Fruit fly (Drosophila melanogaster) S2 (cell line): ENCODE measurements around the gene jus.

Experiments used
- CG8478 ChIP-seq: fragments of >200 bp; optimal IDR thresholded peaks from 2 replicates; lab custom pipeline; 2018
- CTCF ChIP-seq, 2 experiments: fragments of >200 bp; optimal IDR thresholded peaks; 2 replicates each; lab custom pipeline; 2018

Gene jus

dm6 chr3R:29139767-29140755 is 54.7 kb downstream of the jus start:
- TF ChIP-seq CTCF (optimal IDR thresholded peaks at IDR 0.05; lab: Kevin White, UChicago) = no peak
- TF ChIP-seq CG8478 (lab: Kevin White, UChicago) = no peak

- TF ChIP-seq CG8478 (lab: Kevin White, UChicago) (no peak), CTCF (optimal IDR thresholded peaks at IDR 0.05; lab: Kevin White, UChicago) (no peak)
Measured at dm6 chr3R:29138961-29139527, 55.8 kb downstream of the jus start.

- no peak for TF ChIP-seq CTCF (optimal IDR thresholded peaks at IDR 0.05; lab: Kevin White, UChicago)
- TF ChIP-seq CG8478 (lab: Kevin White, UChicago) = no peak
Measured at dm6 chr3R:29138407-29138806, 56.4 kb downstream of the jus start, which contains the start of the genes Alg13 and superdeath. Alg13 (minus strand) TSS chr3R:29138573. superdeath (plus strand) TSS chr3R:29138662.

- TF ChIP-seq CG8478 (lab: Kevin White, UChicago) (no peak), CTCF (optimal IDR thresholded peaks at IDR 0.05; lab: Kevin White, UChicago) (peak in 1 of 2 experiments; percentile 31)
Measured at dm6 chr3R:29130902-29131621, 63.7 kb downstream of the jus start, which contains the start of the genes dgt6 and Vha100-1. dgt6 (minus strand) TSS chr3R:29130972. Vha100-1 (plus strand) TSS chr3R:29131193.

dm6 chr3R:29124128-29124527 is 70.7 kb downstream of the jus start:
- TF ChIP-seq CG8478 (lab: Kevin White, UChicago) (no peak), CTCF (optimal IDR thresholded peaks at IDR 0.05; lab: Kevin White, UChicago) (no peak)

dm6 chr3R:29122817-29123611 is 71.8 kb downstream of the jus start, which contains the start of the genes yem and Ctl2:
yem (minus strand) TSS chr3R:29122879.
Ctl2 (plus strand) TSS chr3R:29123370.
- TF ChIP-seq CTCF (optimal IDR thresholded peaks at IDR 0.05; lab: Kevin White, UChicago) (no peak), CG8478 (lab: Kevin White, UChicago) (no peak)
